Fruit fly (Drosophila melanogaster) whole organism, embryonic: ENCODE results near the gene Ada2a.

Experiments
- CG10462 ChIP-seq: fragments of 200-800 bp; sonication (Bioruptor generic); optimal IDR thresholded peaks from 2 replicates; lab custom pipeline; 2016; ENCODE audit warnings: missing biosample characterization, missing genetic modification characterization
- CG11093 ChIP-seq: fragments of 200-800 bp; sonication (Bioruptor generic); IDR thresholded peaks from 3 replicates; pipeline ENCODE4 v1.3.6; 2022; ENCODE audit warnings: missing biosample characterization, missing genetic modification characterization
- CG12659 ChIP-seq: fragments of 200-800 bp; sonication (Bioruptor generic); optimal IDR thresholded peaks from 3 replicates; lab custom pipeline; 2017; ENCODE audit warnings: mild to moderate bottlenecking, missing biosample characterization, missing genetic modification reagents, missing genetic modification characterization
- CG13287 ChIP-seq: fragments of 200-800 bp; sonication (Bioruptor generic); IDR thresholded peaks from 2 replicates; pipeline ENCODE4 v1.3.6; 2022; ENCODE audit warnings: missing biosample characterization, missing genetic modification characterization; ENCODE audit not compliant: partially characterized antibody
- CG13624 ChIP-seq: fragments of 200-800 bp; sonication (Bioruptor generic); optimal IDR thresholded peaks from 2 replicates; lab custom pipeline; 2016; ENCODE audit warnings: missing biosample characterization, missing genetic modification characterization
- CG14014 ChIP-seq: fragments of 200-800 bp; sonication (Bioruptor generic); IDR thresholded peaks from 2 replicates; pipeline ENCODE4 v1.3.6; 2022; ENCODE audit warnings: missing biosample characterization, missing genetic modification characterization
- CG15011 ChIP-seq: fragments of 200-800 bp; sonication (Bioruptor generic); optimal IDR thresholded peaks from 3 replicates; lab custom pipeline; 2018; ENCODE audit warnings: missing biosample characterization, mild to moderate bottlenecking, missing genetic modification characterization
- CG1529 ChIP-seq: fragments of 200-800 bp; sonication (Bioruptor generic); optimal IDR thresholded peaks from 3 replicates; lab custom pipeline; 2018; ENCODE audit warnings: missing biosample characterization, missing genetic modification characterization
- CG15514 ChIP-seq: fragments of 200-800 bp; sonication (Bioruptor generic); optimal IDR thresholded peaks from 3 replicates; lab custom pipeline; 2017; ENCODE audit warnings: missing biosample characterization, missing genetic modification characterization, mild to moderate bottlenecking, moderate library complexity, missing genetic modification reagents
- CG15696 ChIP-seq: fragments of 200-800 bp; sonication (Bioruptor generic); optimal IDR thresholded peaks from 2 replicates; lab custom pipeline; 2019; ENCODE audit warnings: missing biosample characterization, mild to moderate bottlenecking, missing genetic modification characterization, moderate library complexity
- CG3281 ChIP-seq: fragments of 200-800 bp; sonication (Bioruptor generic); optimal IDR thresholded peaks from 3 replicates; lab custom pipeline; 2017; ENCODE audit warnings: missing biosample characterization, mild to moderate bottlenecking, missing genetic modification characterization
- CG33213 ChIP-seq: fragments of 200-800 bp; sonication (Bioruptor generic); optimal IDR thresholded peaks from 3 replicates; lab custom pipeline; 2016; ENCODE audit warnings: missing biosample characterization, missing genetic modification characterization
- CG34376 ChIP-seq: fragments of 200-800 bp; sonication (Bioruptor generic); optimal IDR thresholded peaks from 2 replicates; lab custom pipeline; 2018; ENCODE audit warnings: missing biosample characterization, mild to moderate bottlenecking, missing genetic modification characterization
- CG3995 ChIP-seq: fragments of 200-800 bp; sonication (Bioruptor generic); optimal IDR thresholded peaks from 3 replicates; lab custom pipeline; 2016; ENCODE audit warnings: missing biosample characterization, missing genetic modification characterization
- CG42726 ChIP-seq: fragments of 200-800 bp; sonication (Bioruptor generic); IDR thresholded peaks from 2 replicates; pipeline ENCODE4 v1.3.6; 2022; ENCODE audit warnings: missing biosample characterization, missing genetic modification characterization; ENCODE audit not compliant: partially characterized antibody
- CG4360 ChIP-seq: fragments of 200-800 bp; sonication (Bioruptor generic); IDR thresholded peaks from 2 replicates; pipeline ENCODE4 v1.3.6; 2022; ENCODE audit warnings: missing biosample characterization, missing genetic modification characterization
- CG4424 ChIP-seq: fragments of 200-800 bp; sonication (Bioruptor generic); optimal IDR thresholded peaks from 3 replicates; lab custom pipeline; 2016; ENCODE audit warnings: missing biosample characterization, missing genetic modification characterization
- CG6683 ChIP-seq: fragments of 200-800 bp; sonication (Bioruptor generic); optimal IDR thresholded peaks from 2 replicates; lab custom pipeline; 2017; ENCODE audit warnings: missing biosample characterization, mild to moderate bottlenecking, missing genetic modification characterization, missing genetic modification reagents
- CG6765 ChIP-seq: fragments of 200-800 bp; sonication (Bioruptor generic); optimal IDR thresholded peaks from 3 replicates; lab custom pipeline; 2017; ENCODE audit warnings: missing biosample characterization, mild to moderate bottlenecking, missing genetic modification characterization
- CG8359 ChIP-seq: fragments of 200-800 bp; sonication (Bioruptor generic); optimal IDR thresholded peaks from 2 replicates; lab custom pipeline; 2017; ENCODE audit warnings: missing biosample characterization, mild to moderate bottlenecking, missing genetic modification characterization, borderline replicate concordance
- CG9727 ChIP-seq: fragments of 200-800 bp; sonication (Bioruptor generic); optimal IDR thresholded peaks from 3 replicates; lab custom pipeline; 2017; ENCODE audit warnings: missing biosample characterization, mild to moderate bottlenecking, missing genetic modification characterization
- CG9876 ChIP-seq: fragments of 200-800 bp; sonication (Bioruptor generic); optimal IDR thresholded peaks from 2 replicates; lab custom pipeline; 2016; ENCODE audit warnings: missing biosample characterization, missing genetic modification characterization
- CG9932 ChIP-seq: fragments of 200-800 bp; sonication (Bioruptor generic); IDR thresholded peaks from 2 replicates; pipeline ENCODE4 v1.3.6; 2022; ENCODE audit warnings: missing biosample characterization, missing genetic modification characterization
- Dll ChIP-seq: fragments of 200-800 bp; sonication (Bioruptor generic); IDR thresholded peaks from 4 replicates; pipeline ENCODE4 v1.3.6; 2022; ENCODE audit warnings: missing biosample characterization, missing genetic modification characterization; ENCODE audit not compliant: partially characterized antibody
- Drgx ChIP-seq: fragments of 200-800 bp; sonication (Bioruptor generic); IDR thresholded peaks from 2 replicates; pipeline ENCODE4 v1.3.6; 2022; ENCODE audit warnings: missing biosample characterization, missing genetic modification characterization
- H15 ChIP-seq: fragments of 200-800 bp; sonication (Bioruptor generic); IDR thresholded peaks from 3 replicates; pipeline ENCODE4 v1.3.6; 2022; ENCODE audit warnings: missing biosample characterization, missing genetic modification characterization
- HmgZ ChIP-seq: fragments of 200-800 bp; sonication (Bioruptor generic); optimal IDR thresholded peaks from 2 replicates; lab custom pipeline; 2018; ENCODE audit warnings: missing biosample characterization, mild to moderate bottlenecking, missing genetic modification characterization
- Hr78 ChIP-seq, 2 experiments: fragments of 200-800 bp in 1 of 2; fragments of >200 bp in 1 of 2; sonication (Bioruptor generic) in 1 of 2; optimal IDR thresholded peaks; 2 replicates each; lab custom pipeline; 2017 to 2019; ENCODE audit warnings: missing biosample characterization in 2 of 2, missing genetic modification characterization in 2 of 2, mild to moderate bottlenecking in 1 of 2, moderate library complexity in 1 of 2
- Mrtf ChIP-seq: fragments of 200-800 bp; sonication (Bioruptor generic); IDR thresholded peaks from 3 replicates; pipeline ENCODE4 v1.3.6; 2022; ENCODE audit warnings: missing biosample characterization, missing genetic modification characterization
- Neu2 ChIP-seq: fragments of 200-800 bp; sonication (Bioruptor generic); optimal IDR thresholded peaks from 3 replicates; lab custom pipeline; 2016; ENCODE audit warnings: missing biosample characterization, missing genetic modification characterization, borderline replicate concordance
- Oaz ChIP-seq: fragments of 200-800 bp; sonication (Bioruptor generic); IDR thresholded peaks from 2 replicates; pipeline ENCODE4 v1.3.6; 2022; ENCODE audit warnings: missing biosample characterization, missing genetic modification characterization
- Xrp1 ChIP-seq: fragments of 200-800 bp; sonication (Bioruptor generic); IDR thresholded peaks from 2 replicates; pipeline ENCODE4 v1.3.6; 2022; ENCODE audit warnings: missing biosample characterization, missing genetic modification characterization
- amos ChIP-seq: fragments of 200-800 bp; sonication (Bioruptor generic); IDR thresholded peaks from 2 replicates; pipeline ENCODE4 v1.3.6; 2022; ENCODE audit warnings: missing biosample characterization, missing genetic modification characterization; ENCODE audit not compliant: partially characterized antibody
- bigmax ChIP-seq: fragments of 200-800 bp; sonication (Bioruptor generic); optimal IDR thresholded peaks from 2 replicates; lab custom pipeline; 2018; ENCODE audit warnings: missing biosample characterization, mild to moderate bottlenecking, missing genetic modification characterization
- bowl ChIP-seq: fragments of 200-800 bp; sonication (Bioruptor generic); IDR thresholded peaks from 2 replicates; pipeline ENCODE4 v1.3.6; 2022; ENCODE audit warnings: missing biosample characterization, missing genetic modification characterization
- crp ChIP-seq, 2 experiments: fragments of 200-800 bp; sonication (Bioruptor generic); optimal IDR thresholded peaks; 2 replicates in 1 of 2; 3 replicates in 1 of 2; lab custom pipeline; 2017; ENCODE audit warnings: missing biosample characterization in 2 of 2, missing genetic modification characterization in 2 of 2, mild to moderate bottlenecking in 1 of 2, moderate library complexity in 1 of 2
- dati ChIP-seq: fragments of 200-800 bp; sonication (Bioruptor generic); IDR thresholded peaks from 2 replicates; pipeline ENCODE4 v1.3.6; 2022; ENCODE audit warnings: missing biosample characterization, missing genetic modification characterization
- fd102C ChIP-seq: fragments of 200-800 bp; sonication (Bioruptor generic); optimal IDR thresholded peaks from 2 replicates; lab custom pipeline; 2018; ENCODE audit warnings: missing biosample characterization, mild to moderate bottlenecking, missing genetic modification characterization, moderate library complexity
- fru ChIP-seq: fragments of >200 bp; optimal IDR thresholded peaks from 2 replicates; lab custom pipeline; 2017
- ftz-f1 ChIP-seq: fragments of 200-800 bp; sonication (Bioruptor generic); optimal IDR thresholded peaks from 2 replicates; lab custom pipeline; 2016; ENCODE audit warnings: missing biosample characterization, missing genetic modification characterization
- gro ChIP-seq: fragments of 200-800 bp; sonication (Bioruptor generic); optimal IDR thresholded peaks from 2 replicates; lab custom pipeline; 2016; ENCODE audit warnings: missing biosample characterization, missing genetic modification characterization
- h ChIP-seq: fragments of >200 bp; optimal IDR thresholded peaks from 2 replicates; lab custom pipeline; 2017
- knrl ChIP-seq: fragments of 200-800 bp; sonication (Bioruptor generic); IDR thresholded peaks from 3 replicates; pipeline ENCODE4 v1.3.6; 2022; ENCODE audit warnings: missing biosample characterization, missing genetic modification characterization; ENCODE audit not compliant: partially characterized antibody
- mld ChIP-seq: fragments of 200-800 bp; sonication (Bioruptor generic); IDR thresholded peaks from 3 replicates; pipeline ENCODE4 v1.3.6; 2022; ENCODE audit warnings: missing biosample characterization, missing genetic modification characterization; ENCODE audit not compliant: partially characterized antibody
- nmo ChIP-seq: fragments of 200-800 bp; sonication (Bioruptor generic); optimal IDR thresholded peaks from 2 replicates; lab custom pipeline; 2018; ENCODE audit warnings: missing biosample characterization, mild to moderate bottlenecking, missing genetic modification characterization, moderate library complexity
- pum ChIP-seq: fragments of 200-800 bp; sonication (Bioruptor generic); optimal IDR thresholded peaks from 2 replicates; lab custom pipeline; 2016; ENCODE audit warnings: missing biosample characterization, missing genetic modification characterization
- run ChIP-seq: fragments of 200-800 bp; sonication (Bioruptor generic); optimal IDR thresholded peaks from 3 replicates; lab custom pipeline; 2018; ENCODE audit warnings: missing biosample characterization, mild to moderate bottlenecking, missing genetic modification characterization
- scrt ChIP-seq: fragments of 200-800 bp; sonication (Bioruptor generic); optimal IDR thresholded peaks from 2 replicates; lab custom pipeline; 2018; ENCODE audit warnings: missing biosample characterization, mild to moderate bottlenecking, missing genetic modification characterization, moderate library complexity
- sens-2 ChIP-seq: fragments of 200-800 bp; sonication (Bioruptor generic); IDR thresholded peaks from 2 replicates; pipeline ENCODE4 v1.3.6; 2022; ENCODE audit warnings: missing biosample characterization, missing genetic modification characterization
- tll ChIP-seq, 2 experiments: fragments of 200-800 bp in 1 of 2; fragments of >200 bp in 1 of 2; sonication (Bioruptor generic) in 1 of 2; optimal IDR thresholded peaks; 2 replicates each; lab custom pipeline; 2017 to 2019; ENCODE audit warnings: missing biosample characterization in 2 of 2, missing genetic modification characterization in 2 of 2, mild to moderate bottlenecking in 1 of 2, moderate library complexity in 1 of 2
- vnd ChIP-seq: fragments of 200-800 bp; sonication (Bioruptor generic); IDR thresholded peaks from 3 replicates; pipeline ENCODE4 v1.3.6; 2022; ENCODE audit warnings: missing biosample characterization, missing genetic modification characterization; ENCODE audit not compliant: partially characterized antibody

The Ada2a gene

dm6 chr3R:18255281-18255680 is at the start of gene Ada2a, which contains the start of the genes Polr2D, Tgs1 and moi (continued):
- no peak for TF ChIP-seq CG15696 (tag; lab: Kevin White, UChicago)
- no peak for TF ChIP-seq CG9727 (GFP tag; lab: Kevin White, UChicago)
- no peak for TF ChIP-seq Mrtf (GFP tag; lab: Robert Waterston, UW)
- TF ChIP-seq CG9876 (GFP tag; lab: Kevin White, UChicago): no peak
- TF ChIP-seq CG6683 (GFP tag; lab: Kevin White, UChicago): no peak
- peak; percentile 61 for TF ChIP-seq vnd (GFP tag; lab: Robert Waterston, UW)
- no peak for TF ChIP-seq bowl
- TF ChIP-seq CG9932: peak; percentile 44
- TF ChIP-seq CG11093 (GFP tag; lab: Robert Waterston, UW): no peak
- peak; percentile 15 for TF ChIP-seq gro (GFP tag; lab: Kevin White, UChicago)
- TF ChIP-seq Oaz (GFP tag; lab: Robert Waterston, UW): no peak
- no peak for TF ChIP-seq Hr78 (GFP tag; optimal IDR thresholded peaks at IDR 0.05; lab: Kevin White, UChicago)
- TF ChIP-seq HmgZ: peak; percentile 15
- no peak for TF ChIP-seq CG33213 (GFP tag; lab: Kevin White, UChicago)
- TF ChIP-seq CG14014: no peak
- no peak for TF ChIP-seq CG15011 (GFP tag; lab: Kevin White, UChicago)
- no peak for TF ChIP-seq tll (GFP tag; optimal IDR thresholded peaks at IDR 0.05; lab: Kevin White, UChicago)
- no peak for TF ChIP-seq CG4360 (GFP tag; lab: Robert Waterston, UW)
- no peak for TF ChIP-seq Xrp1 (GFP tag; lab: Robert Waterston, UW)
- TF ChIP-seq H15 (GFP tag; lab: Robert Waterston, UW): no peak
- no peak for TF ChIP-seq CG4424 (GFP tag; lab: Kevin White, UChicago)
- TF ChIP-seq fd102C (GFP tag; lab: Kevin White, UChicago): no peak
- no peak for TF ChIP-seq CG10462 (GFP tag; lab: Kevin White, UChicago)
- TF ChIP-seq fru: no peak
- TF ChIP-seq CG8359: no peak
- TF ChIP-seq CG3281 (GFP tag; lab: Kevin White, UChicago): no peak
- TF ChIP-seq Neu2: no peak
- peak; percentile 48 for TF ChIP-seq CG15514 (GFP tag; lab: Kevin White, UChicago)
- peak; percentile 73 for TF ChIP-seq CG42726 (GFP tag; lab: Robert Waterston, UW)
- no peak for TF ChIP-seq Drgx (GFP tag; lab: Robert Waterston, UW)
- peak; percentile 84 for TF ChIP-seq amos (GFP tag; lab: Robert Waterston, UW)
- no peak for TF ChIP-seq scrt
- TF ChIP-seq CG12659: peak; percentile 42
- TF ChIP-seq CG34376 (GFP tag; lab: Kevin White, UChicago): no peak
- peak; percentile 33 for TF ChIP-seq CG13624 (GFP tag; lab: Kevin White, UChicago)
- TF ChIP-seq crp (GFP tag; optimal IDR thresholded peaks at IDR 0.05; lab: Kevin White, UChicago): no peak
- TF ChIP-seq bigmax (GFP tag; lab: Kevin White, UChicago): no peak
- TF ChIP-seq h (lab: Kevin White, UChicago): no peak
- TF ChIP-seq run: no peak
- peak; percentile 78 for TF ChIP-seq Dll (GFP tag; lab: Robert Waterston, UW)
- TF ChIP-seq mld: peak; percentile 74; the same call in 2 of the 3 replicates
- peak; percentile 7 for TF ChIP-seq nmo (GFP tag; lab: Kevin White, UChicago)
- no peak for TF ChIP-seq sens-2 (GFP tag; lab: Robert Waterston, UW)
- peak; percentile 80 for TF ChIP-seq ftz-f1 (GFP tag; lab: Kevin White, UChicago)
- TF ChIP-seq CG6765 (GFP tag; lab: Kevin White, UChicago): no peak
- peak; percentile 73 for TF ChIP-seq knrl
- TF ChIP-seq CG1529: no peak
- TF ChIP-seq CG13287: peak; percentile 86
- no peak for TF ChIP-seq dati (GFP tag; lab: Robert Waterston, UW)
- TF ChIP-seq CG3995 (GFP tag; lab: Kevin White, UChicago): peak; percentile 10
- TF ChIP-seq pum (GFP tag; lab: Kevin White, UChicago): no peak
